Worm (Caenorhabditis elegans): ENCODE data around the gene twk-25.

DNA sequence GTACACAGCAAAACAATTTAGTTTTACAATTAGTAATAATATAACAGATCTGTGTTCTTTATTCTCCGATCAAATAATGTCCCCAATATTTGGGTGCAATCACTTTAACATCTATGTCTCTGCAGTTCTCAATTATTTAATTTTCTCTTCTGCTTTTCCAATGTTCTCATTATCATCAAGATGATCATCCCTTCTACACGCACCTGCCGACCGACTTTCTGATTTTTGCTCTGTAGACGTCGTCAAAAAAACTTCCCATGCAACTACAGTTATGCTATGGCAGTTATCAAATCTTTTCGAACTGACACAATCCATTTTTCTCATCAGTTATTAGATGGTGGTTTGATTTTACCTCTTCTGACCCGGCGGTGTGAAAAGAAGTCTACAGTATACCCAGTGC lies 862 bp upstream of the twk-25 start:
- TF ChIP-seq blmp-1 (tag; optimal IDR thresholded peaks at IDR 0.05) (peak; percentile 34), ama-1 (optimal IDR thresholded peaks at IDR 0.05) (no peak), lin-14 (GFP tag; optimal IDR thresholded peaks at IDR 0.05) (peak; percentile 17), elt-2 (tag; optimal IDR thresholded peaks at IDR 0.05) (no peak), egl-27 (tag; optimal IDR thresholded peaks at IDR 0.05) (no peak), nhr-237 (tag; optimal IDR thresholded peaks at IDR 0.05) (no peak), hlh-17 (GFP tag; optimal IDR thresholded peaks at IDR 0.05; ENCODE audit: borderline replicate concordance) (no peak), skn-1 (tag; optimal IDR thresholded peaks at IDR 0.05) (no peak), ztf-4 (tag; optimal IDR thresholded peaks at IDR 0.05) (no peak)

Measured in whole organism, L1 larva.